Worm (Caenorhabditis elegans) whole organism, mixed stage, embryonic: ENCODE data around the gene T25B9.6.

Experiments used
- ham-2 ChIP-seq: fragments of 200-800 bp; sonication (Bioruptor generic); optimal IDR thresholded peaks from 2 replicates; lab custom pipeline; 2018; ENCODE audit warnings: mild to moderate bottlenecking, missing genetic modification characterization, missing compliant biosample characterization
- snpc-4 ChIP-seq: fragments of 150-350 bp; optimal IDR thresholded peaks from 2 replicates; lab custom pipeline; 2014; ENCODE audit warnings: missing biosample characterization, missing genetic modification characterization
- unc-62 ChIP-seq: fragments of 150-350 bp; optimal IDR thresholded peaks from 2 replicates; lab custom pipeline; 2014; ENCODE audit warnings: missing biosample characterization, missing genetic modification reagents, missing genetic modification characterization
- ztf-11 ChIP-seq: fragments of 150-350 bp; optimal IDR thresholded peaks from 2 replicates; lab custom pipeline; 2014; ENCODE audit warnings: missing biosample characterization, missing genetic modification characterization

DNA sequence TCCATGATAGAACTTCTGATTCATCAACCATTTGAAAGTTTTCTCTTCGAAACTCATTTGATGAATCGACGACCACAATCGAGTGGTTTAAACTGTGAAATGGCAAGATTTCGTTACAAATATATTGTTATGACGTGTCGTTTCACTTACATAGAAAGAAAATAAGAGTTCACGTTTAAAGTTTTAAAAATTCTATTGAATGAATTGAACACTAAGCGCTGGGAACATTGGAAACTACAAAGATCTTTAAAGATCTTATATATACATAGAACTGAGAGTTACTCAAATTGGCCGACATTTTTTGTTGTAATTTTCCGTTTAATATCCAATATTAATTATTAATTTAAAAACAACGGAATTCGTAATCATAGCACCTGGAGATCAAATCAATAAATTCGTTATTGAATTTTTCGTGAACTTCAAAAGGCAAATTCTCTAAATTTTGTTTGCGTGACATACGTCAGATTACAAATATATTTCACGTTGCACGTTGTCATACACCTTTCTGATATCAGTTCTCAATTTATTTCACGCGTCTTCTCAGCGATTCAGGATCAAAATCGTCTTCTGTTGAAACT is at the start of gene T25B9.6, which contains the start of gene T25B9.4:
- TF ChIP-seq snpc-4 (tag; lab: Kevin White, UChicago): no peak
- TF ChIP-seq ztf-11 (tag; lab: Kevin White, UChicago): no peak
- TF ChIP-seq ham-2 (GFP tag; lab: Kevin White, UChicago): no peak
- TF ChIP-seq unc-62: no peak
